Fruit fly (Drosophila melanogaster): ENCODE data around the gene Acox3.

- peak; percentile 73 for TF ChIP-seq CG31441 (GFP tag; IDR thresholded peaks at IDR 0.05)
- peak; percentile 9 for TF ChIP-seq CG11723 (GFP tag; optimal IDR thresholded peaks at IDR 0.05)
- TF ChIP-seq BEAF-32 (GFP tag; optimal IDR thresholded peaks at IDR 0.05), result peak; percentile 95
- TF ChIP-seq CG11696 (GFP tag; IDR thresholded peaks at IDR 0.05), result no peak
- TF ChIP-seq ems (GFP tag; optimal IDR thresholded peaks at IDR 0.05), result peak; percentile 56
- TF ChIP-seq grau (tag; optimal IDR thresholded peaks at IDR 0.05), result peak; percentile 77
- TF ChIP-seq her (GFP tag; optimal IDR thresholded peaks at IDR 0.05), result peak; percentile 48
- peak; percentile 57 for TF ChIP-seq CG16863 (GFP tag; optimal IDR thresholded peaks at IDR 0.05)
- TF ChIP-seq Blimp-1 (GFP tag; optimal IDR thresholded peaks at IDR 0.05), result peak; percentile 55
- TF ChIP-seq Dip3 (GFP tag; optimal IDR thresholded peaks at IDR 0.05), result peak; percentile 61
- no peak for TF ChIP-seq Hand (GFP tag; optimal IDR thresholded peaks at IDR 0.05)
- TF ChIP-seq sima (GFP tag; optimal IDR thresholded peaks at IDR 0.05), result no peak
These were observed 7.9 kb upstream of the Acox3 start, which contains the start of gene frj for dm6 chr2L:6455955-6456599.

Data from whole organism, embryonic.